Fruit fly (Drosophila melanogaster): ENCODE data around the gene CG6678.

- TF ChIP-seq Hr51 (GFP tag; optimal IDR thresholded peaks at IDR 0.05), result no peak
- no peak for TF ChIP-seq z (GFP tag; IDR thresholded peaks at IDR 0.05)
- TF ChIP-seq HLH4C (GFP tag; IDR thresholded peaks at IDR 0.05; ENCODE audit: partially characterized antibody), result no peak
- TF ChIP-seq sd (tag; optimal IDR thresholded peaks at IDR 0.05), result no peak
- TF ChIP-seq CG10366 (GFP tag; IDR thresholded peaks at IDR 0.05), result no peak
These were observed 17.5 kb downstream of the CG6678 start for dm6 chr3R:21904345-21904744.
